Worm (Caenorhabditis elegans) whole organism, mixed stage, embryonic: ENCODE data around the gene fbxc-20.

ENCODE experiments used
- ceh-43 ChIP-seq: fragments of 200-800 bp; sonication (Bioruptor generic); optimal IDR thresholded peaks from 2 replicates; lab custom pipeline; 2018; ENCODE audit warnings: mild to moderate bottlenecking, missing genetic modification characterization, moderate library complexity, missing compliant biosample characterization
- ceh-83 ChIP-seq: fragments of 200-800 bp; sonication (Bioruptor generic); optimal IDR thresholded peaks from 2 replicates; lab custom pipeline; 2018; ENCODE audit warnings: mild to moderate bottlenecking, missing genetic modification characterization, missing compliant biosample characterization
- flh-1 ChIP-seq: fragments of 200-800 bp; sonication (Bioruptor generic); optimal IDR thresholded peaks from 2 replicates; lab custom pipeline; 2018; ENCODE audit warnings: mild to moderate bottlenecking, missing genetic modification characterization, moderate library complexity, missing compliant biosample characterization
- mab-5 ChIP-seq: fragments of 150-350 bp; optimal IDR thresholded peaks from 2 replicates; lab custom pipeline; 2014; ENCODE audit warnings: missing biosample characterization, missing genetic modification characterization
- nhr-12 ChIP-seq: fragments of 150-350 bp; optimal IDR thresholded peaks from 2 replicates; lab custom pipeline; 2014; ENCODE audit warnings: missing biosample characterization, missing genetic modification characterization
- nhr-237 ChIP-seq: fragments of 150-350 bp; optimal IDR thresholded peaks from 2 replicates; lab custom pipeline; 2014; ENCODE audit warnings: missing biosample characterization, missing genetic modification characterization
- nhr-28 ChIP-seq: fragments of 150-350 bp; optimal IDR thresholded peaks from 2 replicates; lab custom pipeline; 2014; ENCODE audit warnings: missing biosample characterization, missing genetic modification characterization
- pha-4 ChIP-seq: fragments of 150-350 bp; optimal IDR thresholded peaks from 2 replicates; lab custom pipeline; 2018; ENCODE audit warnings: missing biosample characterization, missing genetic modification reagents, missing genetic modification characterization
- snpc-4 ChIP-seq: fragments of 150-350 bp; optimal IDR thresholded peaks from 2 replicates; lab custom pipeline; 2014; ENCODE audit warnings: missing biosample characterization, missing genetic modification characterization
- tbx-8 ChIP-seq: fragments of 200-800 bp; sonication (Bioruptor generic); optimal IDR thresholded peaks from 2 replicates; lab custom pipeline; 2018; ENCODE audit warnings: mild to moderate bottlenecking, missing genetic modification characterization, moderate library complexity, missing compliant biosample characterization
- unc-120 ChIP-seq: sonication (generic microtip); optimal IDR thresholded peaks from 2 replicates; lab custom pipeline; 2017; ENCODE audit warnings: missing genetic modification characterization, missing compliant biosample characterization; ENCODE audit not compliant: poor library complexity, severe bottlenecking
- unc-62 ChIP-seq: fragments of 150-350 bp; optimal IDR thresholded peaks from 2 replicates; lab custom pipeline; 2014; ENCODE audit warnings: missing biosample characterization, missing genetic modification reagents, missing genetic modification characterization
- ztf-11 ChIP-seq: fragments of 150-350 bp; optimal IDR thresholded peaks from 2 replicates; lab custom pipeline; 2014; ENCODE audit warnings: missing biosample characterization, missing genetic modification characterization

DNA sequence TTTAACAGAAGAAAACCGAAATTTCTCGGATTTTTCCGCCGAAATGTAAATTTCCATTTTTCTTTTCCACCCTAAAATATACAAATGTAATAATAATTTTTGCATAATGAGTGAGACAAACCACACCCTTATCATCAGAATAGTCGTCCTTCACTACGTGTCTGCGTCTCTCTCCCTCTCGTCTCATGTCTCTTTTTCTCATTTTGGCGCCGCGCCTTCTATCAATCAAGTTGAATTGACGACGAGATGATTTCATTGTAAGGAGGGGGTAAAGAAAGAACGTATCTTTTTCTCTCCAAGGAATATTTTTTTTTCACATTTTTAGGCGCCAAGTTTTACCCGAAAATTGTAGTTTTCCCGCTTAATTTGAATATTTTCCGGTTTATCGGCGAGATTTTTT lies 23.3 kb downstream of the fbxc-20 start:
- TF ChIP-seq unc-62 (GFP tag; lab: Kevin White, UChicago) (no peak), ceh-43 (GFP tag; lab: Kevin White, UChicago) (no peak), pha-4 (no peak), mab-5 (tag; lab: Kevin White, UChicago) (no peak), nhr-12 (tag; lab: Kevin White, UChicago) (no peak), flh-1 (GFP tag; lab: Kevin White, UChicago) (no peak), nhr-237 (tag; lab: Kevin White, UChicago) (no peak), tbx-8 (GFP tag; lab: Kevin White, UChicago) (no peak), unc-120 (tag; lab: Kevin White, UChicago) (no peak), snpc-4 (tag; lab: Kevin White, UChicago) (no peak), ztf-11 (tag; lab: Kevin White, UChicago) (no peak), nhr-28 (tag; lab: Kevin White, UChicago) (no peak), ceh-83 (GFP tag; lab: Kevin White, UChicago) (no peak)
